Worm (Caenorhabditis elegans) whole organism, L2 larva: Measurements from ENCODE around the gene srj-18.

ENCODE experiments used
- ZK546.5 ChIP-seq: sonication (generic microtip); optimal IDR thresholded peaks from 2 replicates; lab custom pipeline; 2017; ENCODE audit warnings: missing biosample characterization, missing genetic modification characterization
- elt-1 ChIP-seq: fragments of 150-350 bp; optimal IDR thresholded peaks from 2 replicates; lab custom pipeline; 2014; ENCODE audit warnings: missing biosample characterization, missing genetic modification characterization
- elt-3 ChIP-seq: sonication (generic microtip); optimal IDR thresholded peaks from 2 replicates; lab custom pipeline; 2017; ENCODE audit warnings: missing biosample characterization, missing genetic modification characterization
- nhr-11 ChIP-seq: fragments of 150-350 bp; optimal IDR thresholded peaks from 2 replicates; lab custom pipeline; 2014; ENCODE audit warnings: missing biosample characterization, missing genetic modification characterization
- nhr-23 ChIP-seq: fragments of 150-350 bp; optimal IDR thresholded peaks from 2 replicates; lab custom pipeline; 2014; ENCODE audit warnings: missing biosample characterization, missing genetic modification reagents, missing genetic modification characterization
- sem-4 ChIP-seq: fragments of 150-350 bp; optimal IDR thresholded peaks from 2 replicates; lab custom pipeline; 2014; ENCODE audit warnings: missing biosample characterization, missing genetic modification reagents, missing genetic modification characterization
- unc-39 ChIP-seq: fragments of 150-350 bp; optimal IDR thresholded peaks from 2 replicates; lab custom pipeline; 2014; ENCODE audit warnings: missing biosample characterization, missing genetic modification characterization
- unc-62 ChIP-seq: fragments of 150-350 bp; optimal IDR thresholded peaks from 2 replicates; lab custom pipeline; 2014; ENCODE audit warnings: missing biosample characterization, missing genetic modification reagents, missing genetic modification characterization
- zag-1 ChIP-seq: fragments of 150-350 bp; optimal IDR thresholded peaks from 2 replicates; lab custom pipeline; 2014; ENCODE audit warnings: missing biosample characterization, missing genetic modification characterization
- ztf-11 ChIP-seq: sonication (generic microtip); optimal IDR thresholded peaks from 2 replicates; lab custom pipeline; 2017; ENCODE audit warnings: missing biosample characterization, missing genetic modification characterization

ce11 chrV:2725225-2725624 is 48.9 kb upstream of the srj-18 start, which contains the start of gene srg-59:
- TF ChIP-seq unc-62 (GFP tag; lab: Kevin White, UChicago): no peak
- TF ChIP-seq zag-1 (tag; lab: Kevin White, UChicago): no peak
- no peak for TF ChIP-seq elt-1 (tag; lab: Kevin White, UChicago)
- TF ChIP-seq ztf-11 (tag; lab: Kevin White, UChicago): no peak
- TF ChIP-seq nhr-11 (tag; lab: Kevin White, UChicago): no peak
- TF ChIP-seq elt-3 (tag; lab: Kevin White, UChicago): no peak
- no peak for TF ChIP-seq ZK546.5
- no peak for TF ChIP-seq sem-4 (tag; lab: Kevin White, UChicago)
- TF ChIP-seq unc-39 (tag; lab: Kevin White, UChicago): no peak
- no peak for TF ChIP-seq nhr-23 (tag; lab: Kevin White, UChicago)
